Worm (Caenorhabditis elegans) whole organism, L4 larva: Measurements from ENCODE around the gene C23G10.7.

Experiments
- T26A8.4 ChIP-seq: fragments of 200-800 bp; sonication (Bioruptor generic); IDR thresholded peaks from 2 replicates; pipeline ENCODE4 v1.3.6; 2022; ENCODE audit warnings: missing genetic modification characterization, missing compliant biosample characterization
- Y5F2A.4 ChIP-seq: fragments of 200-800 bp; sonication (Bioruptor generic); optimal IDR thresholded peaks from 2 replicates; lab custom pipeline; 2018; ENCODE audit warnings: mild to moderate bottlenecking, missing genetic modification characterization, missing compliant biosample characterization
- ceh-62 ChIP-seq: sonication (generic microtip); optimal IDR thresholded peaks from 2 replicates; lab custom pipeline; 2017; ENCODE audit warnings: missing biosample characterization, missing genetic modification characterization
- ceh-82 ChIP-seq: sonication (generic microtip); optimal IDR thresholded peaks from 2 replicates; lab custom pipeline; 2017; ENCODE audit warnings: missing biosample characterization, missing genetic modification characterization
- ces-1 ChIP-seq: fragments of 150-350 bp; sonication (generic microtip); optimal IDR thresholded peaks from 4 replicates; lab custom pipeline; 2014; ENCODE audit warnings: missing biosample characterization, missing genetic modification reagents, missing genetic modification characterization
- fkh-10 ChIP-seq: fragments of 150-350 bp; optimal IDR thresholded peaks from 2 replicates; lab custom pipeline; 2014; ENCODE audit warnings: missing biosample characterization, missing genetic modification reagents, missing genetic modification characterization
- nhr-28 ChIP-seq: fragments of 150-350 bp; optimal IDR thresholded peaks from 2 replicates; lab custom pipeline; 2014; ENCODE audit warnings: missing biosample characterization, missing genetic modification characterization
- pha-4 ChIP-seq, 2 experiments: fragments of 150-350 bp in 1 of 2; fragments of 200-800 bp in 1 of 2; sonication (Bioruptor generic) in 1 of 2; IDR thresholded peaks in 1 of 2; optimal IDR thresholded peaks in 1 of 2; 2 replicates each; pipeline versions ENCODE4 v1.3.6 to Lab custom; 2014 to 2022; ENCODE audit warnings: missing genetic modification characterization in 2 of 2, missing genetic modification reagents in 2 of 2, missing biosample characterization in 1 of 2, missing compliant biosample characterization in 1 of 2
- rbr-2 ChIP-seq: sonication (generic microtip); optimal IDR thresholded peaks from 2 replicates; lab custom pipeline; 2016; ENCODE audit warnings: missing genotype, missing genetic modification characterization, missing compliant biosample characterization
- snpc-4 ChIP-seq: fragments of 150-350 bp; optimal IDR thresholded peaks from 2 replicates; lab custom pipeline; 2014; ENCODE audit warnings: missing biosample characterization, missing genetic modification characterization
- unc-130 ChIP-seq: sonication (generic microtip); optimal IDR thresholded peaks from 2 replicates; lab custom pipeline; 2016; ENCODE audit warnings: missing genetic modification reagents, missing genetic modification characterization, missing compliant biosample characterization
- unc-39 ChIP-seq: sonication (generic microtip); optimal IDR thresholded peaks from 2 replicates; lab custom pipeline; 2017; ENCODE audit warnings: missing biosample characterization, missing genetic modification characterization
- zag-1 ChIP-seq: fragments of 150-350 bp; optimal IDR thresholded peaks from 2 replicates; lab custom pipeline; 2014; ENCODE audit warnings: missing biosample characterization, missing genetic modification characterization
- ztf-11 ChIP-seq: fragments of 150-350 bp; optimal IDR thresholded peaks from 2 replicates; lab custom pipeline; 2014; ENCODE audit warnings: missing biosample characterization, missing genetic modification characterization

ce11 chrIII:6180294-6180693 lies 17.9 kb downstream of the C23G10.7 start:
- no peak for TF ChIP-seq zag-1 (tag; lab: Kevin White, UChicago)
- no peak for TF ChIP-seq Y5F2A.4 (GFP tag; lab: Kevin White, UChicago)
- no peak for TF ChIP-seq ceh-62 (tag; lab: Kevin White, UChicago)
- TF ChIP-seq fkh-10 (GFP tag; lab: Kevin White, UChicago) = no peak
- no peak for TF ChIP-seq unc-39
- no peak for TF ChIP-seq T26A8.4 (GFP tag; lab: Robert Waterston, UW)
- no peak for TF ChIP-seq rbr-2 (tag; lab: Kevin White, UChicago)
- TF ChIP-seq ztf-11 (tag; lab: Kevin White, UChicago) = no peak
- TF ChIP-seq snpc-4 = no peak
- TF ChIP-seq ceh-82 (tag; lab: Kevin White, UChicago) = no peak
- TF ChIP-seq nhr-28 (tag; lab: Kevin White, UChicago) = peak; percentile 56
- TF ChIP-seq unc-130 = no peak
- no peak for TF ChIP-seq ces-1 (GFP tag; lab: Kevin White, UChicago)
- TF ChIP-seq pha-4 (GFP tag; IDR thresholded peaks at IDR 0.05; lab: Robert Waterston, UW) = no peak
- TF ChIP-seq pha-4 (tag; optimal IDR thresholded peaks at IDR 0.05; lab: Kevin White, UChicago) = no peak
